Worm (Caenorhabditis elegans) whole organism, late embryonic: ENCODE measurements around the gene W09D6.4.
A peak's percentile ranks its signal among the peaks of the same experiment; 100 is the strongest.

Source experiments
- C08G9.2 ChIP-seq: sonication (generic microtip); optimal IDR thresholded peaks from 2 replicates; lab custom pipeline; 2016; ENCODE audit warnings: mild to moderate bottlenecking, missing genetic modification characterization, moderate library complexity, missing compliant biosample characterization
- C38D4.7 ChIP-seq: fragments of 200-800 bp; sonication (Bioruptor generic); optimal IDR thresholded peaks from 2 replicates; lab custom pipeline; 2018; ENCODE audit warnings: mild to moderate bottlenecking, missing genetic modification characterization, moderate library complexity, missing compliant biosample characterization
- F13H6.1 ChIP-seq: sonication (generic microtip); optimal IDR thresholded peaks from 2 replicates; lab custom pipeline; 2016; ENCODE audit warnings: missing genetic modification characterization, missing compliant biosample characterization
- ahr-1 ChIP-seq: sonication (generic microtip); optimal IDR thresholded peaks from 2 replicates; lab custom pipeline; 2016; ENCODE audit warnings: missing genetic modification characterization, missing compliant biosample characterization
- ama-1 ChIP-seq: fragments of 150-350 bp; optimal IDR thresholded peaks from 2 replicates; lab custom pipeline; 2014
- ceh-14 ChIP-seq: sonication (generic microtip); optimal IDR thresholded peaks from 2 replicates; lab custom pipeline; 2016; ENCODE audit warnings: missing genotype, missing genetic modification characterization, missing compliant biosample characterization
- ceh-18 ChIP-seq: sonication (generic microtip); optimal IDR thresholded peaks from 2 replicates; lab custom pipeline; 2016; ENCODE audit warnings: missing genetic modification characterization, missing compliant biosample characterization
- ceh-2 ChIP-seq: sonication (generic microtip); optimal IDR thresholded peaks from 2 replicates; lab custom pipeline; 2016; ENCODE audit warnings: missing genotype, missing genetic modification characterization, missing compliant biosample characterization
- ceh-24 ChIP-seq: sonication (generic microtip); optimal IDR thresholded peaks from 2 replicates; lab custom pipeline; 2016; ENCODE audit warnings: mild to moderate bottlenecking, missing genetic modification characterization, missing compliant biosample characterization
- ceh-31 ChIP-seq: sonication (generic microtip); optimal IDR thresholded peaks from 2 replicates; lab custom pipeline; 2016; ENCODE audit warnings: missing genetic modification characterization, missing compliant biosample characterization
- ceh-45 ChIP-seq: fragments of 200-800 bp; sonication (Bioruptor generic); IDR thresholded peaks from 2 replicates; pipeline ENCODE4 v1.3.6; 2022; ENCODE audit warnings: missing genetic modification reagents, missing genetic modification characterization, missing compliant biosample characterization
- ceh-48 ChIP-seq: sonication (generic microtip); optimal IDR thresholded peaks from 2 replicates; lab custom pipeline; 2016; ENCODE audit warnings: missing genetic modification characterization, inconsistent platforms, missing compliant biosample characterization
- ceh-6 ChIP-seq: fragments of 200-800 bp; sonication (Bioruptor generic); optimal IDR thresholded peaks from 2 replicates; lab custom pipeline; 2018; ENCODE audit warnings: mild to moderate bottlenecking, missing genetic modification characterization, missing compliant biosample characterization
- ceh-9 ChIP-seq: sonication (generic microtip); optimal IDR thresholded peaks from 2 replicates; lab custom pipeline; 2016; ENCODE audit warnings: mild to moderate bottlenecking, missing genetic modification characterization, inconsistent platforms, missing compliant biosample characterization
- elt-4 ChIP-seq: sonication (generic microtip); optimal IDR thresholded peaks from 2 replicates; lab custom pipeline; 2016; ENCODE audit warnings: missing genetic modification characterization, missing compliant biosample characterization
- ets-4 ChIP-seq: sonication (generic microtip); optimal IDR thresholded peaks from 2 replicates; lab custom pipeline; 2016; ENCODE audit warnings: missing genetic modification characterization, missing compliant biosample characterization
- fkh-6 ChIP-seq: sonication (generic microtip); optimal IDR thresholded peaks from 2 replicates; lab custom pipeline; 2016; ENCODE audit warnings: missing genetic modification characterization, missing compliant biosample characterization
- hlh-30 ChIP-seq: sonication (generic microtip); optimal IDR thresholded peaks from 2 replicates; lab custom pipeline; 2017; ENCODE audit warnings: antibody characterized with exemption, missing genetic modification characterization, missing compliant biosample characterization; ENCODE audit not compliant: insufficient read depth
- hlh-8 ChIP-seq: sonication (generic microtip); optimal IDR thresholded peaks from 2 replicates; lab custom pipeline; 2016; ENCODE audit warnings: missing genotype, missing genetic modification characterization, missing compliant biosample characterization
- lin-11 ChIP-seq: fragments of 200-800 bp; sonication (Bioruptor generic); optimal IDR thresholded peaks from 2 replicates; lab custom pipeline; 2018; ENCODE audit warnings: mild to moderate bottlenecking, missing genetic modification characterization, missing compliant biosample characterization
- madf-2 ChIP-seq: sonication (generic microtip); optimal IDR thresholded peaks from 2 replicates; lab custom pipeline; 2017; ENCODE audit warnings: missing genetic modification characterization, missing compliant biosample characterization
- nfya-1 ChIP-seq: sonication (generic microtip); optimal IDR thresholded peaks from 2 replicates; lab custom pipeline; 2017; ENCODE audit warnings: missing genetic modification characterization, mild to moderate bottlenecking, missing compliant biosample characterization, antibody characterized with exemption, moderate library complexity
- nhr-11 ChIP-seq: fragments of 150-350 bp; optimal IDR thresholded peaks from 2 replicates; lab custom pipeline; 2014; ENCODE audit warnings: missing biosample characterization, missing genetic modification characterization
- nhr-232 ChIP-seq: sonication (generic microtip); optimal IDR thresholded peaks from 2 replicates; lab custom pipeline; 2016; ENCODE audit warnings: missing genetic modification characterization, missing compliant biosample characterization
- pat-9 ChIP-seq: fragments of 200-800 bp; sonication (Bioruptor generic); optimal IDR thresholded peaks from 2 replicates; lab custom pipeline; 2018; ENCODE audit warnings: mild to moderate bottlenecking, missing genetic modification characterization, moderate library complexity, missing compliant biosample characterization
- pax-1 ChIP-seq: fragments of 150-350 bp; optimal IDR thresholded peaks from 2 replicates; lab custom pipeline; 2014; ENCODE audit warnings: missing biosample characterization, missing genetic modification characterization
- pha-2 ChIP-seq: sonication (generic microtip); optimal IDR thresholded peaks from 2 replicates; lab custom pipeline; 2017; ENCODE audit warnings: mild to moderate bottlenecking, missing genetic modification characterization, missing compliant biosample characterization
- pha-4 ChIP-seq: fragments of 150-350 bp; optimal IDR thresholded peaks from 2 replicates; lab custom pipeline; 2018; ENCODE audit warnings: missing biosample characterization, missing genetic modification reagents, missing genetic modification characterization
- pqm-1 ChIP-seq: sonication (generic microtip); optimal IDR thresholded peaks from 2 replicates; lab custom pipeline; 2016; ENCODE audit warnings: missing genetic modification characterization, missing compliant biosample characterization
- ref-2 ChIP-seq: sonication (generic microtip); optimal IDR thresholded peaks from 2 replicates; lab custom pipeline; 2016; ENCODE audit warnings: missing genetic modification characterization, missing compliant biosample characterization
- rnt-1 ChIP-seq: sonication (generic microtip); optimal IDR thresholded peaks from 2 replicates; lab custom pipeline; 2016; ENCODE audit warnings: missing genetic modification characterization, missing compliant biosample characterization
- sdc-2 ChIP-seq: sonication (generic microtip); optimal IDR thresholded peaks from 2 replicates; lab custom pipeline; 2016; ENCODE audit warnings: missing genotype, missing genetic modification characterization, missing compliant biosample characterization
- sox-4 ChIP-seq: sonication (generic microtip); optimal IDR thresholded peaks from 2 replicates; lab custom pipeline; 2017; ENCODE audit warnings: mild to moderate bottlenecking, missing genetic modification characterization, inconsistent platforms, missing compliant biosample characterization
- syd-9 ChIP-seq: sonication (generic microtip); optimal IDR thresholded peaks from 2 replicates; lab custom pipeline; 2016; ENCODE audit warnings: mild to moderate bottlenecking, missing genetic modification characterization, moderate library complexity, missing compliant biosample characterization
- unc-3 ChIP-seq, 2 experiments: fragments of 200-800 bp in 1 of 2; sonication (Bioruptor generic) in 1 of 2; sonication (generic microtip) in 1 of 2; conservative IDR thresholded peaks in 1 of 2; optimal IDR thresholded peaks in 1 of 2; 2 replicates each; pipeline versions ENCODE4 v1.3.6 to Lab custom; 2016 to 2022; ENCODE audit warnings: missing compliant biosample characterization in 2 of 2, missing genetic modification characterization in 2 of 2, missing genetic modification reagents in 1 of 2
- unc-42 ChIP-seq: sonication (generic microtip); optimal IDR thresholded peaks from 2 replicates; lab custom pipeline; 2016; ENCODE audit warnings: missing genotype, missing genetic modification characterization, missing compliant biosample characterization
- unc-55 ChIP-seq: sonication (generic microtip); optimal IDR thresholded peaks from 2 replicates; lab custom pipeline; 2017; ENCODE audit warnings: missing biosample characterization, missing genetic modification reagents, missing genetic modification characterization
- unc-86 ChIP-seq: sonication (generic microtip); optimal IDR thresholded peaks from 2 replicates; lab custom pipeline; 2016; ENCODE audit warnings: missing genetic modification characterization, missing compliant biosample characterization
- zip-5 ChIP-seq: sonication (generic microtip); optimal IDR thresholded peaks from 2 replicates; lab custom pipeline; 2016; ENCODE audit warnings: missing genetic modification characterization, missing compliant biosample characterization

The W09D6.4 gene

ce11 chrIII:11079445-11079844 lies at the start of gene W09D6.4:
Gene W09D6.4, plus strand, starts transcription at chrIII:11079745.
- TF ChIP-seq pat-9 (tag; lab: Kevin White, UChicago) (no peak), pqm-1 (tag; lab: Kevin White, UChicago) (no peak), elt-4 (no peak), sox-4 (tag; lab: Kevin White, UChicago) (no peak), ceh-14 (tag; lab: Kevin White, UChicago) (no peak), nhr-11 (tag; lab: Kevin White, UChicago) (no peak), ama-1 (lab: Kevin White, UChicago) (no peak), ceh-2 (tag; lab: Kevin White, UChicago) (no peak), ceh-18 (tag; lab: Kevin White, UChicago) (no peak), pha-4 (tag; lab: Kevin White, UChicago) (no peak), C08G9.2 (tag; lab: Kevin White, UChicago) (no peak), ref-2 (tag; lab: Kevin White, UChicago) (no peak), ceh-6 (GFP tag; lab: Kevin White, UChicago) (no peak), lin-11 (tag; lab: Kevin White, UChicago) (no peak), ceh-24 (tag; lab: Kevin White, UChicago) (no peak), sdc-2 (tag; lab: Kevin White, UChicago) (no peak), rnt-1 (no peak), nhr-232 (tag; lab: Kevin White, UChicago) (no peak)

ce11 chrIII:11031309-11031708 lies 48.2 kb upstream of the W09D6.4 start, which contains the start of gene Y48A6B.14:
Gene Y48A6B.14, plus strand, starts transcription at chrIII:11031609.
- TF ChIP-seq ceh-2 (tag; lab: Kevin White, UChicago) (no peak), hlh-8 (no peak), zip-5 (tag; lab: Kevin White, UChicago) (no peak), F13H6.1 (tag; lab: Kevin White, UChicago) (no peak), ceh-9 (tag; lab: Kevin White, UChicago) (no peak)

ce11 chrIII:11032872-11033271 lies 46.7 kb upstream of the W09D6.4 start, which contains the start of gene Y48A6B.9:
Gene Y48A6B.9, plus strand, starts transcription at chrIII:11033172.
- TF ChIP-seq ceh-18 (tag; lab: Kevin White, UChicago): no peak
- TF ChIP-seq zip-5 (tag; lab: Kevin White, UChicago): no peak
- TF ChIP-seq pha-2 (tag; lab: Kevin White, UChicago): no peak
- no peak for TF ChIP-seq ceh-6 (GFP tag; lab: Kevin White, UChicago)
- no peak for TF ChIP-seq hlh-8
- TF ChIP-seq hlh-30 (tag; lab: Kevin White, UChicago): no peak
- no peak for TF ChIP-seq C38D4.7 (GFP tag; lab: Kevin White, UChicago)

- TF ChIP-seq nfya-1 (tag; lab: Kevin White, UChicago) (peak; percentile 61), pax-1 (tag; lab: Kevin White, UChicago) (peak; percentile 41), ceh-14 (tag; lab: Kevin White, UChicago) (no peak), syd-9 (tag; lab: Kevin White, UChicago) (no peak), unc-86 (peak; percentile 1), ets-4 (tag; lab: Kevin White, UChicago) (no peak), ceh-31 (tag; lab: Kevin White, UChicago) (peak; percentile 21), unc-42 (tag; lab: Kevin White, UChicago) (peak; percentile 6), ceh-48 (no peak), unc-55 (GFP tag; lab: Kevin White, UChicago) (peak; percentile 48)
Observed at ce11 chrIII:11036132-11036531, 43.4 kb upstream of the W09D6.4 start.

- TF ChIP-seq unc-55 (GFP tag; lab: Kevin White, UChicago) (no peak), nhr-11 (tag; lab: Kevin White, UChicago) (no peak), ahr-1 (tag; lab: Kevin White, UChicago) (no peak), fkh-6 (tag; lab: Kevin White, UChicago) (no peak), unc-3 (GFP tag; conservative IDR thresholded peaks at IDR 0.05; lab: Robert Waterston, UW) (no peak), unc-3 (tag; optimal IDR thresholded peaks at IDR 0.05; lab: Kevin White, UChicago) (no peak), hlh-8 (no peak), lin-11 (tag; lab: Kevin White, UChicago) (no peak), madf-2 (tag; lab: Kevin White, UChicago) (no peak), ceh-45 (no peak)
- TF ChIP-seq, all 69 proteins: peak for 0
Observed at ce11 chrIII:11036640-11037039, 42.9 kb upstream of the W09D6.4 start, which contains the start of gene spat-2. Gene spat-2, plus strand, starts transcription at chrIII:11036940.
